Worm (Caenorhabditis elegans): ENCODE results near the gene C34F11.1.

DNA sequence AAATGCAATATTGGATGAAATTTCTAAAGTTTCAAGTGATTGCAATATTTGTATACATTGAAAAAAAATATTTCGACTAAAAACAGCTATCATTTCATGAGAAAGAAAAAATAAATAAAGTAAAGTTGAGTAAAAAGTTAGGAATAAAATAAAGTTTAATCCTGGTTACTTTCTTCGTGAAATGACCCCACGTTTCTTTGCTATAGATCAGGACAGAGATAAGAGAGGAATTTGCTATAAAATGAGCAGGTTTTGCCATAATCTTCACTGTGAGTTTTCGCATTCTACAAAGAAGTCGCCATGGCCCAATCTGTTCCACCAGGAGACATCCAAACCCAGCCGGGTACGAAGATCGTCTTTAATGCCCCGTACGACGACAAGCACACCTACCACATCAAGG lies 18.7 kb upstream of the C34F11.1 start, which contains the start of gene msp-49:
- no peak for TF ChIP-seq nfyb-1 (GFP tag; IDR thresholded peaks at IDR 0.05)
- TF ChIP-seq Y95B8A.8 (GFP tag; IDR thresholded peaks at IDR 0.05), result no peak

Measured in whole organism, young adult.